Fruit fly (Drosophila melanogaster) whole organism, embryonic: ENCODE results near the gene Pvf1.
A peak's percentile ranks its signal among the peaks of the same experiment; 100 is the strongest.

Experiments used
- Adf1 ChIP-seq: fragments of 200-800 bp; sonication (Bioruptor generic); IDR thresholded peaks from 2 replicates; pipeline ENCODE4 v1.3.6; 2022; ENCODE audit warnings: missing biosample characterization, missing genetic modification characterization
- Atf-2 ChIP-seq: fragments of 200-800 bp; sonication (Bioruptor generic); optimal IDR thresholded peaks from 2 replicates; lab custom pipeline; 2016; ENCODE audit warnings: missing biosample characterization, missing genetic modification characterization
- Atf6 ChIP-seq: fragments of 200-800 bp; sonication (Bioruptor generic); IDR thresholded peaks from 2 replicates; pipeline ENCODE4 v1.3.6; 2022; ENCODE audit warnings: missing biosample characterization, missing genetic modification characterization
- Bgb ChIP-seq: fragments of 200-800 bp; sonication (Bioruptor generic); IDR thresholded peaks from 2 replicates; pipeline ENCODE4 v1.3.6; 2022; ENCODE audit warnings: missing biosample characterization, missing genetic modification characterization; ENCODE audit not compliant: partially characterized antibody
- Blimp-1 ChIP-seq: fragments of 200-800 bp; sonication (Bioruptor generic); optimal IDR thresholded peaks from 3 replicates; lab custom pipeline; 2018; ENCODE audit warnings: missing biosample characterization, missing genetic modification characterization, mild to moderate bottlenecking, moderate library complexity, missing genetic modification reagents
- CG11456 ChIP-seq: fragments of 200-800 bp; sonication (Bioruptor generic); IDR thresholded peaks from 3 replicates; pipeline ENCODE4 v1.3.6; 2022; ENCODE audit warnings: missing biosample characterization, missing genetic modification characterization
- CG11723 ChIP-seq: fragments of 200-800 bp; sonication (Bioruptor generic); optimal IDR thresholded peaks from 2 replicates; lab custom pipeline; 2017; ENCODE audit warnings: missing biosample characterization, mild to moderate bottlenecking, missing genetic modification characterization
- CG12659 ChIP-seq: fragments of 200-800 bp; sonication (Bioruptor generic); optimal IDR thresholded peaks from 3 replicates; lab custom pipeline; 2017; ENCODE audit warnings: mild to moderate bottlenecking, missing biosample characterization, missing genetic modification reagents, missing genetic modification characterization
- CG12769 ChIP-seq: fragments of 200-800 bp; sonication (Bioruptor generic); optimal IDR thresholded peaks from 2 replicates; lab custom pipeline; 2019; ENCODE audit warnings: missing biosample characterization, mild to moderate bottlenecking, missing genetic modification characterization, moderate library complexity
- CG13287 ChIP-seq: fragments of 200-800 bp; sonication (Bioruptor generic); IDR thresholded peaks from 2 replicates; pipeline ENCODE4 v1.3.6; 2022; ENCODE audit warnings: missing biosample characterization, missing genetic modification characterization; ENCODE audit not compliant: partially characterized antibody
- CG13424 ChIP-seq: fragments of 200-800 bp; sonication (Bioruptor generic); optimal IDR thresholded peaks from 2 replicates; lab custom pipeline; 2019; ENCODE audit warnings: missing biosample characterization, mild to moderate bottlenecking, missing genetic modification characterization, moderate library complexity
- CG14014 ChIP-seq: fragments of 200-800 bp; sonication (Bioruptor generic); IDR thresholded peaks from 2 replicates; pipeline ENCODE4 v1.3.6; 2022; ENCODE audit warnings: missing biosample characterization, missing genetic modification characterization
- CG14441 ChIP-seq: fragments of 200-800 bp; sonication (Bioruptor generic); IDR thresholded peaks from 2 replicates; pipeline ENCODE4 v1.3.6; 2022; ENCODE audit warnings: missing biosample characterization, missing genetic modification characterization
- CG1602 ChIP-seq: fragments of 200-800 bp; sonication (Bioruptor generic); optimal IDR thresholded peaks from 3 replicates; lab custom pipeline; 2016; ENCODE audit warnings: missing biosample characterization, missing genetic modification characterization
- CG16779 ChIP-seq: fragments of 200-800 bp; sonication (Bioruptor generic); IDR thresholded peaks from 2 replicates; pipeline ENCODE4 v1.3.6; 2022; ENCODE audit warnings: missing biosample characterization, missing genetic modification characterization
- CG16813 ChIP-seq: fragments of 200-800 bp; sonication (Bioruptor generic); IDR thresholded peaks from 3 replicates; pipeline ENCODE4 v1.3.6; 2022; ENCODE audit warnings: missing biosample characterization, missing genetic modification characterization; ENCODE audit not compliant: partially characterized antibody
- CG2712 ChIP-seq: fragments of 200-800 bp; optimal IDR thresholded peaks from 3 replicates; lab custom pipeline; 2019; ENCODE audit warnings: missing biosample characterization, mild to moderate bottlenecking, missing genetic modification characterization, moderate library complexity
- CG30431 ChIP-seq: fragments of 200-800 bp; sonication (Bioruptor generic); optimal IDR thresholded peaks from 2 replicates; lab custom pipeline; 2017; ENCODE audit warnings: missing biosample characterization, missing genetic modification characterization
- CG31365 ChIP-seq: fragments of 200-800 bp; sonication (Bioruptor generic); optimal IDR thresholded peaks from 2 replicates; lab custom pipeline; 2018; ENCODE audit warnings: missing biosample characterization, mild to moderate bottlenecking, missing genetic modification characterization
- CG3163 ChIP-seq: fragments of 200-800 bp; sonication (Bioruptor generic); optimal IDR thresholded peaks from 3 replicates; lab custom pipeline; 2016; ENCODE audit warnings: missing biosample characterization, missing genetic modification characterization
- CG4404 ChIP-seq: fragments of 200-800 bp; sonication (Bioruptor generic); IDR thresholded peaks from 2 replicates; pipeline ENCODE4 v1.3.6; 2022; ENCODE audit warnings: missing biosample characterization, missing genetic modification characterization
- CG4730 ChIP-seq: fragments of 200-800 bp; sonication (Bioruptor generic); IDR thresholded peaks from 2 replicates; pipeline ENCODE4 v1.3.6; 2022; ENCODE audit warnings: missing biosample characterization, missing genetic modification characterization
- CG6175 ChIP-seq: fragments of 200-800 bp; sonication (Bioruptor generic); IDR thresholded peaks from 3 replicates; pipeline ENCODE4 v1.3.6; 2022; ENCODE audit warnings: missing biosample characterization, missing genetic modification characterization
- CG7357 ChIP-seq: fragments of 200-800 bp; sonication (Bioruptor generic); IDR thresholded peaks from 3 replicates; pipeline ENCODE4 v1.3.6; 2022; ENCODE audit warnings: missing biosample characterization, missing genetic modification characterization
- CG7745 ChIP-seq: fragments of 200-800 bp; sonication (Bioruptor generic); optimal IDR thresholded peaks from 2 replicates; lab custom pipeline; 2018; ENCODE audit warnings: missing biosample characterization, mild to moderate bottlenecking, missing genetic modification characterization, moderate library complexity
- CG7839 ChIP-seq: fragments of 200-800 bp; sonication (Bioruptor generic); optimal IDR thresholded peaks from 3 replicates; lab custom pipeline; 2018; ENCODE audit warnings: missing biosample characterization, mild to moderate bottlenecking, missing genetic modification characterization, moderate library complexity
- CG8388 ChIP-seq: fragments of 200-800 bp; sonication (Bioruptor generic); optimal IDR thresholded peaks from 2 replicates; lab custom pipeline; 2019; ENCODE audit warnings: missing biosample characterization, mild to moderate bottlenecking, missing genetic modification characterization, moderate library complexity
- Chrac-16 ChIP-seq: fragments of 200-800 bp; sonication (Bioruptor generic); optimal IDR thresholded peaks from 3 replicates; lab custom pipeline; 2016; ENCODE audit warnings: missing biosample characterization, missing genetic modification characterization
- HLH4C ChIP-seq: fragments of 200-800 bp; sonication (Bioruptor generic); IDR thresholded peaks from 3 replicates; pipeline ENCODE4 v1.3.6; 2022; ENCODE audit warnings: missing biosample characterization, missing genetic modification characterization; ENCODE audit not compliant: partially characterized antibody
- Lhr ChIP-seq: fragments of 200-800 bp; sonication (Bioruptor generic); optimal IDR thresholded peaks from 3 replicates; lab custom pipeline; 2017; ENCODE audit warnings: mild to moderate bottlenecking, missing biosample characterization, missing genetic modification reagents, missing genetic modification characterization
- Mes4 ChIP-seq: fragments of 200-800 bp; sonication (Bioruptor generic); optimal IDR thresholded peaks from 2 replicates; lab custom pipeline; 2016; ENCODE audit warnings: missing biosample characterization, missing genetic modification characterization
- Scr ChIP-seq: fragments of 200-800 bp; sonication (Bioruptor generic); IDR thresholded peaks from 2 replicates; pipeline ENCODE4 v1.3.6; 2022; ENCODE audit warnings: missing biosample characterization, missing genetic modification characterization; ENCODE audit not compliant: partially characterized antibody
- Taf1 ChIP-seq: fragments of 200-800 bp; sonication (Bioruptor generic); IDR thresholded peaks from 2 replicates; pipeline ENCODE4 v1.3.6; 2022; ENCODE audit warnings: missing biosample characterization, missing genetic modification characterization
- ara ChIP-seq: fragments of 200-800 bp; sonication (Bioruptor generic); IDR thresholded peaks from 2 replicates; pipeline ENCODE4 v1.3.6; 2022; ENCODE audit warnings: missing biosample characterization, missing genetic modification characterization
- ci ChIP-seq: fragments of 200-800 bp; sonication (Bioruptor generic); IDR thresholded peaks from 3 replicates; pipeline ENCODE4 v1.3.6; 2022; ENCODE audit warnings: missing biosample characterization, missing genetic modification characterization
- danr ChIP-seq: fragments of 200-800 bp; sonication (Bioruptor generic); IDR thresholded peaks from 2 replicates; pipeline ENCODE4 v1.3.6; 2022; ENCODE audit warnings: missing biosample characterization, missing genetic modification characterization
- dysf ChIP-seq: fragments of 200-800 bp; sonication (Bioruptor generic); IDR thresholded peaks from 3 replicates; pipeline ENCODE4 v1.3.6; 2022; ENCODE audit warnings: missing biosample characterization, missing genetic modification characterization
- fd3F ChIP-seq: fragments of 200-800 bp; sonication (Bioruptor generic); optimal IDR thresholded peaks from 2 replicates; lab custom pipeline; 2018; ENCODE audit warnings: missing biosample characterization, mild to moderate bottlenecking, missing genetic modification characterization, moderate library complexity
- lbe ChIP-seq: fragments of 200-800 bp; sonication (Bioruptor generic); optimal IDR thresholded peaks from 2 replicates; lab custom pipeline; 2016; ENCODE audit warnings: missing biosample characterization, mild to moderate bottlenecking, missing genetic modification characterization
- mam ChIP-seq: fragments of 200-800 bp; sonication (Bioruptor generic); optimal IDR thresholded peaks from 3 replicates; lab custom pipeline; 2016; ENCODE audit warnings: missing biosample characterization, missing genetic modification characterization
- nerfin-2 ChIP-seq: fragments of 200-800 bp; sonication (Bioruptor generic); IDR thresholded peaks from 2 replicates; pipeline ENCODE4 v1.3.6; 2022; ENCODE audit warnings: missing biosample characterization, missing genetic modification characterization; ENCODE audit not compliant: partially characterized antibody
- pnt ChIP-seq: fragments of 200-800 bp; sonication (Bioruptor generic); optimal IDR thresholded peaks from 3 replicates; lab custom pipeline; 2016; ENCODE audit warnings: missing biosample characterization, missing genetic modification characterization
- pros ChIP-seq: fragments of 200-800 bp; sonication (Bioruptor generic); optimal IDR thresholded peaks from 3 replicates; lab custom pipeline; 2019; ENCODE audit warnings: missing biosample characterization, mild to moderate bottlenecking, missing genetic modification characterization, moderate library complexity
- rib ChIP-seq: fragments of 200-800 bp; sonication (Bioruptor generic); IDR thresholded peaks from 2 replicates; pipeline ENCODE4 v1.3.6; 2022; ENCODE audit warnings: missing biosample characterization, missing genetic modification characterization
- row ChIP-seq: fragments of 200-800 bp; sonication (Bioruptor generic); IDR thresholded peaks from 3 replicates; pipeline ENCODE4 v1.3.6; 2022; ENCODE audit warnings: missing biosample characterization, missing genetic modification characterization
- sc ChIP-seq, 3 experiments: fragments of >200 bp in 2 of 3; fragments of 200-800 bp in 1 of 3; sonication (Bioruptor generic) in 1 of 3; optimal IDR thresholded peaks; 2 replicates in 2 of 3; 3 replicates in 1 of 3; lab custom pipeline; 2017; ENCODE audit warnings: mild to moderate bottlenecking in 1 of 3, missing biosample characterization in 1 of 3, missing genetic modification characterization in 1 of 3, missing genetic modification reagents in 1 of 3
- sens ChIP-seq: fragments of 200-800 bp; sonication (Bioruptor generic); peaks from one replicate; lab custom pipeline; 2016; ENCODE audit warnings: missing biosample characterization, missing genetic modification characterization
- zf30C ChIP-seq: fragments of 200-800 bp; sonication (Bioruptor generic); optimal IDR thresholded peaks from 3 replicates; lab custom pipeline; 2018; ENCODE audit warnings: missing biosample characterization, mild to moderate bottlenecking, missing genetic modification characterization
- zfh1 ChIP-seq: fragments of 200-800 bp; sonication (Bioruptor generic); IDR thresholded peaks from 3 replicates; pipeline ENCODE4 v1.3.6; 2022; ENCODE audit warnings: missing biosample characterization, missing genetic modification characterization

Pvf1 gene

DNA sequence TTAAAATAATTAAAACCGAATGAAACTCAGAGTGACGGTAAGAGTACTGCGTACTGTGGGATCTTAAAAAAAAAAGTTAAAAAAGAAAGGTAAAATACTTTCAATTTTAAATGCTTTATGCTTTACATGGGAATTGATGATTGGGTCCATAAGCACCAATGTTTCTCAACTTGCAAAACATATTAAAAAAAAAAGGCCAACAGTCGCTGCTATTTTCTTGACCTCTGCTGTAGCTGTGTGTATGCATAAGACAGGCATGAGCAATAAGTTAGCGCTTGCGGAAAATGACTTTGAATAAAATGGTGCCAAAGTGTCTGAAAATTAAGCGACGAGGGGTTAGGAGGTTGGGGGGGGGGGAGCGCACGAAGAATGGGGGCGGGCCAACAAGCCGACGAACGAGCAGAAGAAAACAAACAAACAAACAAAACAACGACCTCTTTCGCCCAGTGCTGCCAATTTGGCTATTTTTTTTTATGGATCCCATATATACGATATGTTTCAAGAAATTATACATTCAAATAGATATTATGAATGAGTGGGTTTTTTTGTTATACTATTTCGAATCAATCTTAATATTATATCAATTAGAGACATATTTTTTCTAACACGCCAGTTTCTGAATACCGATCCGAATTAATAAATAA is 37.1 kb downstream of the Pvf1 start (continued):
- TF ChIP-seq CG12769 (tag; lab: Kevin White, UChicago) (no peak), ci (peak; percentile 65; the same call in 1 of the 3 replicates), CG2712 (tag; lab: Kevin White, UChicago) (peak; percentile 18), mam (GFP tag; lab: Kevin White, UChicago) (peak; percentile 46), Blimp-1 (GFP tag; lab: Kevin White, UChicago) (peak; percentile 25), CG4404 (GFP tag; lab: Robert Waterston, UW) (no peak), CG16813 (GFP tag; lab: Robert Waterston, UW) (no peak), zf30C (no peak), CG7745 (tag; lab: Kevin White, UChicago) (no peak), CG7839 (tag; lab: Kevin White, UChicago) (no peak), Atf6 (GFP tag; lab: Robert Waterston, UW) (peak; percentile 30; the same call in 1 of the 2 replicates), dysf (GFP tag; lab: Robert Waterston, UW) (peak; percentile 66; the same call in 2 of the 3 replicates), CG13424 (tag; lab: Kevin White, UChicago) (peak; percentile 44), CG30431 (GFP tag; lab: Kevin White, UChicago) (peak; percentile 11), Mes4 (GFP tag; lab: Kevin White, UChicago) (peak; percentile 9), CG4730 (GFP tag; lab: Robert Waterston, UW) (no peak; the same call in 1 of the 2 replicates), Bgb (GFP tag; lab: Robert Waterston, UW) (no peak), sc (optimal IDR thresholded peaks at IDR 0.05; lab: Kevin White, UChicago) (no peak), sc (GFP tag; optimal IDR thresholded peaks at IDR 0.05; lab: Kevin White, UChicago) (no peak), fd3F (peak; percentile 28), Chrac-16 (GFP tag; lab: Kevin White, UChicago) (peak; percentile 17), CG12659 (GFP tag; lab: Kevin White, UChicago) (no peak), nerfin-2 (GFP tag; lab: Robert Waterston, UW) (no peak), sens (GFP tag; lab: Kevin White, UChicago) (peak; percentile 93), zfh1 (GFP tag; lab: Robert Waterston, UW) (peak; percentile 49; the same call in 1 of the 3 replicates), CG8388 (GFP tag; lab: Kevin White, UChicago) (peak; percentile 14), CG16779 (GFP tag; lab: Robert Waterston, UW) (no peak), CG11456 (peak; percentile 77; the same call in 2 of the 3 replicates), CG31365 (no peak), CG14441 (GFP tag; lab: Robert Waterston, UW) (peak; percentile 72), lbe (peak; percentile 30), HLH4C (no peak), pnt (peak; percentile 39), CG7357 (GFP tag; lab: Robert Waterston, UW) (0 out of 3 replicates have a peak, but pooled peaks have one; percentile 26), CG3163 (GFP tag; lab: Kevin White, UChicago) (no peak), rib (GFP tag; lab: Robert Waterston, UW) (no peak), CG13287 (GFP tag; lab: Robert Waterston, UW) (no peak), CG14014 (peak; percentile 79), CG1602 (GFP tag; lab: Kevin White, UChicago) (peak; percentile 26), Lhr (no peak), danr (GFP tag; lab: Robert Waterston, UW) (no peak), pros (GFP tag; lab: Kevin White, UChicago) (no peak), Adf1 (GFP tag; lab: Robert Waterston, UW) (no peak), Atf-2 (GFP tag; lab: Kevin White, UChicago) (no peak), CG6175 (GFP tag; lab: Robert Waterston, UW) (no peak), row (GFP tag; lab: Robert Waterston, UW) (peak; percentile 65), CG11723 (GFP tag; lab: Kevin White, UChicago) (no peak), Taf1 (GFP tag; lab: Robert Waterston, UW) (no peak), Scr (GFP tag; lab: Robert Waterston, UW) (no peak), ara (GFP tag; lab: Robert Waterston, UW) (peak; percentile 61; the same call in 1 of the 2 replicates)
